Worm (Caenorhabditis elegans) whole organism, L4/young adult: ENCODE data around the gene R01B10.3.
A peak's percentile ranks its signal among the peaks of the same experiment; 100 is the strongest.

ENCODE experiments used
- W03F9.2 ChIP-seq: fragments of 150-350 bp; optimal IDR thresholded peaks from 2 replicates; lab custom pipeline; 2014; ENCODE audit warnings: missing biosample characterization, missing genetic modification characterization
- dao-5 ChIP-seq: sonication (generic microtip); optimal IDR thresholded peaks from 2 replicates; lab custom pipeline; 2016; ENCODE audit warnings: missing genotype, missing genetic modification characterization, moderate library complexity, missing compliant biosample characterization
- him-1 ChIP-seq: sonication (generic microtip); optimal IDR thresholded peaks from 2 replicates; lab custom pipeline; 2016; ENCODE audit warnings: missing genotype, missing genetic modification reagents, missing genetic modification characterization, missing compliant biosample characterization

R01B10.3 gene

DNA sequence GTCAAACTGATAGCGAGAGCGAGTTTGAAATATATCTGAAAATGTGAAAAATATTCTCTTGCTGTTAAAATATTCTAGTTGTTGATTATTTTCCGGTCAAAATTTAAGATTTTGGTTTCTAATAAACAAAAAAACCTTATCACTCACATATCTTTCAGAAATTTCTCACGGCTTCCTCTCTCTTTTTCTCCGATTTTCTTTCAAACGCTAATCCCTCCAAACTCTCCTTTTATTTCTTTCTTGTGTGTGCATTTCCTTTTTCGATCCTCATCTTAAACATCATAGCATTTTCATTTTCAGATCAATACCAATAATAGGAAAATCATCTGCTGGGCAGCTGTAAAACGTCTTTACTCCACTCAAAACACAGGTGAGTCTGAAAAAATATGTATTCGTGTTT lies 41.6 kb downstream of the R01B10.3 start, which contains the start of gene fos-1:
Gene fos-1 (plus strand): TSS at position 301 of the 400 bp plus-strand sequence.
- no peak for TF ChIP-seq dao-5
- no peak for TF ChIP-seq him-1 (tag; lab: Kevin White, UChicago)
- no peak for TF ChIP-seq W03F9.2 (tag; lab: Kevin White, UChicago)

- TF ChIP-seq dao-5 (no peak), W03F9.2 (tag; lab: Kevin White, UChicago) (peak; percentile 72), him-1 (tag; lab: Kevin White, UChicago) (peak; percentile 51)
Observed at ce11 chrV:6000368-6000802, 44.5 kb downstream of the R01B10.3 start.

- no peak for TF ChIP-seq dao-5
- TF ChIP-seq W03F9.2 (tag; lab: Kevin White, UChicago): no peak
- TF ChIP-seq him-1 (tag; lab: Kevin White, UChicago): no peak
Observed at ce11 chrV:5996114-5996513, 48.8 kb downstream of the R01B10.3 start, which contains the start of gene cpg-4. cpg-4 (plus strand) TSS chrV:5996416.

ce11 chrV:5995598-5995997 lies 49.3 kb downstream of the R01B10.3 start:
- no peak for TF ChIP-seq dao-5
- TF ChIP-seq W03F9.2 (tag; lab: Kevin White, UChicago): no peak
- no peak for TF ChIP-seq him-1 (tag; lab: Kevin White, UChicago)
